Fruit fly (Drosophila melanogaster): ENCODE results near the gene Rcd7.
A peak's percentile ranks its signal among the peaks of the same experiment; 100 is the strongest.

Rcd7 gene

DNA sequence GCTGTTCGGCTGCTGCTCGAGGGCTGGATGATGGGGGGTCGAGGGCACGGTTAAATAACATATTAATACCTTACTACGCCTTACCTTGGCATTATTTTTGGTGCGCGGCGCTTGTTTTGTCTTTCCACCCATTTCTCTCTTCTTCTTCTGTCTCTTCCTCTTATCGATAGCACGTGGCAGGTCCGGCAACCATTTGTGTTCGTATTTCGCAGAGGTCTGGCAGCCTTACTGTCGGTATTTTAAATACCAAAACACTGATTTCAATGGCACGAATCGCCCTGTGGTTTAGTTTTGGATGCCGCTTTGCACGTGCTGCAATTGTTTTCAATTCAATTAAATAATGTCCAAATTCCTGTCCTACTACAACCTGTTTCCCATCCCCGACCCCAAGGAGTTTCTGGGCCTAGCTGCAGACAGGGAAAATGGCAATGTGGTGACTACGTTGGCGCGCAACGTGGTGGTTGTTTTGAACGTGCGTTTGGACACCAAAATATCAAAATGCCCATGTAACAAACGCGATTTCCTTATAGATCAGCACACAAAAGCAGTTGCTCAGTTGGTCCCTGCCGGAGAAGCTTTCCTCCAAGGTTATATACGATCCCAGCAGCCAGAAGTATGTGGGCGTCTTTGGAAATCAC, 7.3 kb downstream of the Rcd7 start, which contains the start of the genes Ltn1 and CG9300 (continued):
- TF ChIP-seq trh (GFP tag; optimal IDR thresholded peaks at IDR 0.05) (no peak), tin (GFP tag; optimal IDR thresholded peaks at IDR 0.05) (no peak), CG32767 (GFP tag; IDR thresholded peaks at IDR 0.05) (0 out of 2 replicates have a peak, but pooled peaks have one; percentile 12), mld (GFP tag; IDR thresholded peaks at IDR 0.05; ENCODE audit: partially characterized antibody) (0 out of 3 replicates have a peak, but pooled peaks have one; percentile 33), CG17385 (GFP tag; optimal IDR thresholded peaks at IDR 0.05) (peak; percentile 100), nerfin-2 (GFP tag; IDR thresholded peaks at IDR 0.05; ENCODE audit: partially characterized antibody) (no peak), CG11398 (GFP tag; optimal IDR thresholded peaks at IDR 0.05) (peak; percentile 29), CrebB (tag; optimal IDR thresholded peaks at IDR 0.05) (peak; percentile 41), crc (GFP tag; optimal IDR thresholded peaks at IDR 0.05) (peak; percentile 21), slou (GFP tag; optimal IDR thresholded peaks at IDR 0.05) (no peak), slbo (GFP tag; IDR thresholded peaks at IDR 0.05) (peak; percentile 25; the same call in 1 of the 2 replicates), sob (GFP tag; IDR thresholded peaks at IDR 0.05) (peak; percentile 52; the same call in 1 of the 2 replicates), NC2α (GFP tag; optimal IDR thresholded peaks at IDR 0.05) (peak; percentile 10), ci (GFP tag; IDR thresholded peaks at IDR 0.05) (peak; percentile 81; the same call in 1 of the 3 replicates), Dbx (GFP tag; IDR thresholded peaks at IDR 0.05) (peak; percentile 38; the same call in 1 of the 3 replicates), CG4424 (GFP tag; optimal IDR thresholded peaks at IDR 0.05) (peak; percentile 4), CG12236 (GFP tag; optimal IDR thresholded peaks at IDR 0.05) (peak; percentile 11), CG13287 (GFP tag; IDR thresholded peaks at IDR 0.05; ENCODE audit: partially characterized antibody) (peak; percentile 70), CG42726 (GFP tag; IDR thresholded peaks at IDR 0.05; ENCODE audit: partially characterized antibody) (peak; percentile 51; the same call in 1 of the 2 replicates), Vsx1 (GFP tag; optimal IDR thresholded peaks at IDR 0.05) (no peak), CG15514 (GFP tag; optimal IDR thresholded peaks at IDR 0.05) (peak; percentile 74), pzg (GFP tag; optimal IDR thresholded peaks at IDR 0.05) (peak; percentile 95), CG9817 (tag; optimal IDR thresholded peaks at IDR 0.05) (peak; percentile 6), org-1 (GFP tag; optimal IDR thresholded peaks at IDR 0.05) (no peak), pb (GFP tag; optimal IDR thresholded peaks at IDR 0.05) (peak; percentile 44), Sry-δ (GFP tag; optimal IDR thresholded peaks at IDR 0.05) (peak; percentile 61), Opbp (GFP tag; IDR thresholded peaks at IDR 0.05; ENCODE audit: partially characterized antibody) (peak; percentile 65), ttk (GFP tag; IDR thresholded peaks at IDR 0.05) (no peak), CG17802 (tag; optimal IDR thresholded peaks at IDR 0.05) (no peak), CG11695 (GFP tag; IDR thresholded peaks at IDR 0.05) (0 out of 3 replicates have a peak, but pooled peaks have one; percentile 14), Nf-YB (GFP tag; optimal IDR thresholded peaks at IDR 0.05) (no peak), HLH54F (GFP tag; optimal IDR thresholded peaks at IDR 0.05) (peak; percentile 26), Jarid2 (GFP tag; optimal IDR thresholded peaks at IDR 0.05) (peak; percentile 49), tup (GFP tag; optimal IDR thresholded peaks at IDR 0.05) (no peak), gfzf (GFP tag; optimal IDR thresholded peaks at IDR 0.05) (peak; percentile 52), CG2116 (GFP tag; optimal IDR thresholded peaks at IDR 0.05) (peak; percentile 14), Bdp1 (GFP tag; optimal IDR thresholded peaks at IDR 0.05) (peak; percentile 24), Doc3 (GFP tag; IDR thresholded peaks at IDR 0.05; ENCODE audit: partially characterized antibody) (0 out of 3 replicates have a peak, but pooled peaks have one; percentile 34), stwl (tag; optimal IDR thresholded peaks at IDR 0.05) (peak; percentile 81), Bgb (GFP tag; IDR thresholded peaks at IDR 0.05; ENCODE audit: partially characterized antibody) (peak; percentile 46; the same call in 1 of the 2 replicates), CG9932 (GFP tag; IDR thresholded peaks at IDR 0.05) (0 out of 2 replicates have a peak, but pooled peaks have one; percentile 34), tx (GFP tag; optimal IDR thresholded peaks at IDR 0.05) (peak; percentile 31), CG31224 (GFP tag; IDR thresholded peaks at IDR 0.05) (peak; percentile 22; the same call in 1 of the 2 replicates), CG9609 (GFP tag; optimal IDR thresholded peaks at IDR 0.05) (peak; percentile 28), CG6854 (GFP tag; optimal IDR thresholded peaks at IDR 0.05) (no peak), Mes4 (GFP tag; optimal IDR thresholded peaks at IDR 0.05) (peak; percentile 50), CG7786 (GFP tag; optimal IDR thresholded peaks at IDR 0.05) (peak; percentile 1), ara (GFP tag; IDR thresholded peaks at IDR 0.05) (peak; percentile 32; the same call in 1 of the 2 replicates)

Data from whole organism, embryonic.